Worm (Caenorhabditis elegans): ENCODE results near the gene strd-1.

- TF ChIP-seq pqm-1 (tag; optimal IDR thresholded peaks at IDR 0.05) (no peak), zag-1 (tag; optimal IDR thresholded peaks at IDR 0.05) (no peak)
Measured at ce11 chrIII:10967010-10967409, 19.8 kb downstream of the strd-1 start, which contains the start of gene W05B2.2.

Data from whole organism, L4 larva.